Worm (Caenorhabditis elegans) whole organism, L1 larva: ENCODE results near the gene F17C11.2.

Source experiments
- aly-2 ChIP-seq: fragments of 150-350 bp; optimal IDR thresholded peaks from 2 replicates; lab custom pipeline; 2014; ENCODE audit warnings: missing biosample characterization, missing genetic modification characterization
- egl-13 ChIP-seq: sonication (generic microtip); optimal IDR thresholded peaks from 2 replicates; lab custom pipeline; 2016; ENCODE audit warnings: missing genotype, missing genetic modification reagents, missing genetic modification characterization, missing compliant biosample characterization
- ets-5 ChIP-seq: fragments of 200-800 bp; sonication (Bioruptor generic); IDR thresholded peaks from 2 replicates; pipeline ENCODE4 v1.3.6; 2022; ENCODE audit warnings: missing genetic modification characterization, missing compliant biosample characterization
- fkh-10 ChIP-seq: sonication (generic microtip); optimal IDR thresholded peaks from 2 replicates; lab custom pipeline; 2017; ENCODE audit warnings: missing biosample characterization, missing genetic modification reagents, missing genetic modification characterization
- lin-13 ChIP-seq: fragments of 150-350 bp; optimal IDR thresholded peaks from 2 replicates; lab custom pipeline; 2014; ENCODE audit warnings: missing biosample characterization, missing genetic modification reagents, missing genetic modification characterization
- lsy-2 ChIP-seq, 2 experiments: fragments of 150-350 bp; optimal IDR thresholded peaks; 2 replicates each; lab custom pipeline; 2014; ENCODE audit warnings: missing biosample characterization in 2 of 2, missing genetic modification characterization in 2 of 2
- pqm-1 ChIP-seq: sonication (generic microtip); optimal IDR thresholded peaks from 3 replicates; lab custom pipeline; 2017; ENCODE audit warnings: missing biosample characterization, missing genetic modification characterization
- sox-4 ChIP-seq: sonication (generic microtip); optimal IDR thresholded peaks from 2 replicates; lab custom pipeline; 2016; ENCODE audit warnings: missing genetic modification characterization, missing compliant biosample characterization
- unc-86 ChIP-seq: sonication (generic microtip); optimal IDR thresholded peaks from 2 replicates; lab custom pipeline; 2016; ENCODE audit warnings: missing genetic modification characterization, missing compliant biosample characterization

- peak in 1 of 2 experiments; percentile 27 for TF ChIP-seq lsy-2 (tag; optimal IDR thresholded peaks at IDR 0.05; lab: Kevin White, UChicago)
- no peak for TF ChIP-seq ets-5 (GFP tag; lab: Robert Waterston, UW)
- TF ChIP-seq fkh-10, result no peak
- no peak for TF ChIP-seq pqm-1 (tag; lab: Kevin White, UChicago)
- no peak for TF ChIP-seq unc-86 (tag; lab: Kevin White, UChicago)
- no peak for TF ChIP-seq lin-13 (GFP tag; lab: Kevin White, UChicago)
- no peak for TF ChIP-seq aly-2 (tag; lab: Kevin White, UChicago)
- no peak for TF ChIP-seq egl-13 (tag; lab: Kevin White, UChicago)
- no peak for TF ChIP-seq sox-4
These were observed 19.7 kb downstream of the F17C11.2 start for ce11 chrV:10967594-10968273.
